Fruit fly (Drosophila melanogaster) whole organism, embryonic: ENCODE measurements around the gene CG5080.
A peak's percentile ranks its signal among the peaks of the same experiment; 100 is the strongest.

Source experiments
- Atf-2 ChIP-seq: fragments of 200-800 bp; sonication (Bioruptor generic); optimal IDR thresholded peaks from 2 replicates; lab custom pipeline; 2016; ENCODE audit warnings: missing biosample characterization, missing genetic modification characterization
- Bdp1 ChIP-seq: fragments of 200-800 bp; sonication (Bioruptor generic); optimal IDR thresholded peaks from 3 replicates; lab custom pipeline; 2016; ENCODE audit warnings: missing biosample characterization, missing genetic modification characterization
- CG11504 ChIP-seq: fragments of 200-800 bp; sonication (Bioruptor generic); optimal IDR thresholded peaks from 3 replicates; lab custom pipeline; 2019; ENCODE audit warnings: missing biosample characterization, mild to moderate bottlenecking, missing genetic modification characterization, moderate library complexity
- CG11723 ChIP-seq: fragments of 200-800 bp; sonication (Bioruptor generic); optimal IDR thresholded peaks from 2 replicates; lab custom pipeline; 2017; ENCODE audit warnings: missing biosample characterization, mild to moderate bottlenecking, missing genetic modification characterization
- CG14014 ChIP-seq: fragments of 200-800 bp; sonication (Bioruptor generic); IDR thresholded peaks from 2 replicates; pipeline ENCODE4 v1.3.6; 2022; ENCODE audit warnings: missing biosample characterization, missing genetic modification characterization
- CG15011 ChIP-seq: fragments of 200-800 bp; sonication (Bioruptor generic); optimal IDR thresholded peaks from 3 replicates; lab custom pipeline; 2018; ENCODE audit warnings: missing biosample characterization, mild to moderate bottlenecking, missing genetic modification characterization
- CG17912 ChIP-seq: fragments of 200-800 bp; sonication (Bioruptor generic); optimal IDR thresholded peaks from 2 replicates; lab custom pipeline; 2018; ENCODE audit warnings: missing biosample characterization, mild to moderate bottlenecking, missing genetic modification characterization
- CG2202 ChIP-seq: fragments of 200-800 bp; sonication (Bioruptor generic); optimal IDR thresholded peaks from 2 replicates; lab custom pipeline; 2018; ENCODE audit warnings: missing biosample characterization, mild to moderate bottlenecking, missing genetic modification characterization
- CG2889 ChIP-seq: fragments of 200-800 bp; sonication (Bioruptor generic); IDR thresholded peaks from 3 replicates; pipeline ENCODE4 v1.3.6; 2022; ENCODE audit warnings: missing biosample characterization, missing genetic modification characterization
- CG30403 ChIP-seq: fragments of 200-800 bp; sonication (Bioruptor generic); optimal IDR thresholded peaks from 3 replicates; lab custom pipeline; 2016; ENCODE audit warnings: missing biosample characterization, missing genetic modification characterization
- CG31365 ChIP-seq: fragments of 200-800 bp; sonication (Bioruptor generic); optimal IDR thresholded peaks from 2 replicates; lab custom pipeline; 2018; ENCODE audit warnings: missing biosample characterization, mild to moderate bottlenecking, missing genetic modification characterization
- CG33213 ChIP-seq: fragments of 200-800 bp; sonication (Bioruptor generic); optimal IDR thresholded peaks from 3 replicates; lab custom pipeline; 2016; ENCODE audit warnings: missing biosample characterization, missing genetic modification characterization
- CG3726 ChIP-seq: fragments of 200-800 bp; sonication (Bioruptor generic); IDR thresholded peaks from 3 replicates; pipeline ENCODE4, ENCODE4 v1.3.6; 2022; ENCODE audit warnings: missing biosample characterization, missing genetic modification characterization
- CG3847 ChIP-seq: fragments of 200-800 bp; sonication (Bioruptor generic); IDR thresholded peaks from 2 replicates; pipeline ENCODE4 v1.3.6; 2022; ENCODE audit warnings: missing biosample characterization, missing genetic modification characterization
- CG42726 ChIP-seq: fragments of 200-800 bp; sonication (Bioruptor generic); IDR thresholded peaks from 2 replicates; pipeline ENCODE4 v1.3.6; 2022; ENCODE audit warnings: missing biosample characterization, missing genetic modification characterization; ENCODE audit not compliant: partially characterized antibody
- CG7786 ChIP-seq: fragments of 200-800 bp; sonication (Bioruptor generic); optimal IDR thresholded peaks from 2 replicates; lab custom pipeline; 2016; ENCODE audit warnings: missing biosample characterization, missing genetic modification characterization
- CG8281 ChIP-seq: fragments of 200-800 bp; sonication (Bioruptor generic); optimal IDR thresholded peaks from 2 replicates; lab custom pipeline; 2018; ENCODE audit warnings: missing biosample characterization, mild to moderate bottlenecking, missing genetic modification characterization, moderate library complexity
- CG9215 ChIP-seq: fragments of 200-800 bp; sonication (Bioruptor generic); IDR thresholded peaks from 2 replicates; pipeline ENCODE4 v1.3.6; 2022; ENCODE audit warnings: missing biosample characterization, missing genetic modification characterization
- CrebB ChIP-seq: fragments of 200-800 bp; sonication (Bioruptor generic); optimal IDR thresholded peaks from 3 replicates; lab custom pipeline; 2018; ENCODE audit warnings: missing biosample characterization, mild to moderate bottlenecking, missing genetic modification characterization
- Deaf1 ChIP-seq: fragments of 200-800 bp; optimal IDR thresholded peaks from 3 replicates; lab custom pipeline; 2019; ENCODE audit warnings: missing biosample characterization, mild to moderate bottlenecking, missing genetic modification characterization, moderate library complexity
- Dref ChIP-seq: fragments of 200-800 bp; sonication (Bioruptor generic); IDR thresholded peaks from 2 replicates; pipeline ENCODE4 v1.3.6; 2022; ENCODE audit warnings: missing biosample characterization, missing genetic modification characterization
- E2f1 ChIP-seq: fragments of 200-800 bp; sonication (Bioruptor generic); IDR thresholded peaks from 2 replicates; pipeline ENCODE4 v1.3.6; 2022; ENCODE audit warnings: missing biosample characterization, missing genetic modification characterization
- MTF-1 ChIP-seq: fragments of 200-800 bp; sonication (Bioruptor generic); optimal IDR thresholded peaks from 2 replicates; lab custom pipeline; 2018; ENCODE audit warnings: missing biosample characterization, mild to moderate bottlenecking, missing genetic modification characterization, borderline replicate concordance
- Mad ChIP-seq: fragments of 200-800 bp; sonication (Bioruptor generic); optimal IDR thresholded peaks from 2 replicates; lab custom pipeline; 2016; ENCODE audit warnings: missing biosample characterization, missing genetic modification characterization
- Meics ChIP-seq: fragments of 200-800 bp; sonication (Bioruptor generic); optimal IDR thresholded peaks from 2 replicates; lab custom pipeline; 2017; ENCODE audit warnings: missing biosample characterization, mild to moderate bottlenecking, missing genetic modification characterization
- Myb ChIP-seq: fragments of 200-800 bp; sonication (Bioruptor generic); optimal IDR thresholded peaks from 2 replicates; lab custom pipeline; 2016; ENCODE audit warnings: missing biosample characterization, missing genetic modification characterization
- Six4 ChIP-seq: fragments of 200-800 bp; sonication (Bioruptor generic); optimal IDR thresholded peaks from 2 replicates; lab custom pipeline; 2016; ENCODE audit warnings: missing biosample characterization, missing genetic modification characterization
- TFAM ChIP-seq: fragments of 200-800 bp; sonication (Bioruptor generic); optimal IDR thresholded peaks from 2 replicates; lab custom pipeline; 2017; ENCODE audit warnings: missing biosample characterization, missing genetic modification characterization, inconsistent platforms
- Usf ChIP-seq: fragments of 200-800 bp; sonication (Bioruptor generic); optimal IDR thresholded peaks from 2 replicates; lab custom pipeline; 2017; ENCODE audit warnings: missing genotype, missing biosample characterization, missing genetic modification characterization
- ab ChIP-seq: fragments of 200-800 bp; sonication (Bioruptor generic); optimal IDR thresholded peaks from 2 replicates; lab custom pipeline; 2016; ENCODE audit warnings: missing biosample characterization, missing genetic modification characterization
- abd-A ChIP-seq: fragments of 200-800 bp; sonication (Bioruptor generic); optimal IDR thresholded peaks from 3 replicates; lab custom pipeline; 2019; ENCODE audit warnings: missing biosample characterization, mild to moderate bottlenecking, missing genetic modification characterization, moderate library complexity
- ac ChIP-seq: fragments of 200-800 bp; sonication (Bioruptor generic); optimal IDR thresholded peaks from 3 replicates; lab custom pipeline; 2017; ENCODE audit warnings: missing biosample characterization, mild to moderate bottlenecking, missing genetic modification characterization
- amos ChIP-seq: fragments of 200-800 bp; sonication (Bioruptor generic); IDR thresholded peaks from 2 replicates; pipeline ENCODE4 v1.3.6; 2022; ENCODE audit warnings: missing biosample characterization, missing genetic modification characterization; ENCODE audit not compliant: partially characterized antibody
- ap ChIP-seq: fragments of 200-800 bp; sonication (Bioruptor generic); IDR thresholded peaks from 2 replicates; pipeline ENCODE4 v1.3.6; 2022; ENCODE audit warnings: missing biosample characterization, missing genetic modification characterization
- chif ChIP-seq, 2 experiments: fragments of 200-800 bp; sonication (Bioruptor generic); optimal IDR thresholded peaks; 3 replicates each; lab custom pipeline; 2016; ENCODE audit warnings: missing biosample characterization in 2 of 2, missing genetic modification characterization in 2 of 2
- crc ChIP-seq: fragments of 200-800 bp; sonication (Bioruptor generic); optimal IDR thresholded peaks from 2 replicates; lab custom pipeline; 2016; ENCODE audit warnings: missing biosample characterization, missing genetic modification characterization
- danr ChIP-seq: fragments of 200-800 bp; sonication (Bioruptor generic); IDR thresholded peaks from 2 replicates; pipeline ENCODE4 v1.3.6; 2022; ENCODE audit warnings: missing biosample characterization, missing genetic modification characterization
- ftz-f1 ChIP-seq: fragments of 200-800 bp; sonication (Bioruptor generic); optimal IDR thresholded peaks from 2 replicates; lab custom pipeline; 2016; ENCODE audit warnings: missing biosample characterization, missing genetic modification characterization
- gro ChIP-seq: fragments of 200-800 bp; sonication (Bioruptor generic); optimal IDR thresholded peaks from 2 replicates; lab custom pipeline; 2016; ENCODE audit warnings: missing biosample characterization, missing genetic modification characterization
- jigr1 ChIP-seq: fragments of 200-800 bp; sonication (Bioruptor generic); IDR thresholded peaks from 3 replicates; pipeline ENCODE4 v1.3.6; 2022; ENCODE audit warnings: missing biosample characterization, missing genetic modification characterization
- mirr ChIP-seq: fragments of 200-800 bp; sonication (Bioruptor generic); optimal IDR thresholded peaks from 3 replicates; lab custom pipeline; 2018; ENCODE audit warnings: missing biosample characterization, mild to moderate bottlenecking, missing genetic modification characterization
- nom ChIP-seq: fragments of 200-800 bp; sonication (Bioruptor generic); optimal IDR thresholded peaks from 2 replicates; lab custom pipeline; 2017; ENCODE audit warnings: missing biosample characterization, missing genetic modification characterization, mild to moderate bottlenecking, moderate library complexity, missing genetic modification reagents
- oc ChIP-seq: fragments of 200-800 bp; sonication (Bioruptor generic); optimal IDR thresholded peaks from 2 replicates; lab custom pipeline; 2018; ENCODE audit warnings: missing biosample characterization, mild to moderate bottlenecking, missing genetic modification characterization, moderate library complexity
- org-1 ChIP-seq: fragments of 200-800 bp; sonication (Bioruptor generic); optimal IDR thresholded peaks from 2 replicates; lab custom pipeline; 2017; ENCODE audit warnings: missing biosample characterization, missing genetic modification characterization
- ranshi ChIP-seq: fragments of 200-800 bp; sonication (Bioruptor generic); IDR thresholded peaks from 2 replicates; pipeline ENCODE4 v1.3.6; 2022; ENCODE audit warnings: missing biosample characterization, missing genetic modification characterization
- row ChIP-seq: fragments of 200-800 bp; sonication (Bioruptor generic); IDR thresholded peaks from 3 replicates; pipeline ENCODE4 v1.3.6; 2022; ENCODE audit warnings: missing biosample characterization, missing genetic modification characterization
- sc ChIP-seq, 3 experiments: fragments of >200 bp in 2 of 3; fragments of 200-800 bp in 1 of 3; sonication (Bioruptor generic) in 1 of 3; optimal IDR thresholded peaks; 2 replicates in 2 of 3; 3 replicates in 1 of 3; lab custom pipeline; 2017; ENCODE audit warnings: mild to moderate bottlenecking in 1 of 3, missing biosample characterization in 1 of 3, missing genetic modification characterization in 1 of 3, missing genetic modification reagents in 1 of 3
- sens ChIP-seq: fragments of 200-800 bp; sonication (Bioruptor generic); peaks from one replicate; lab custom pipeline; 2016; ENCODE audit warnings: missing biosample characterization, missing genetic modification characterization
- twi ChIP-seq: fragments of 200-800 bp; optimal IDR thresholded peaks from 2 replicates; lab custom pipeline; 2019; ENCODE audit warnings: missing biosample characterization, mild to moderate bottlenecking, missing genetic modification characterization, moderate library complexity
- vnd ChIP-seq: fragments of 200-800 bp; sonication (Bioruptor generic); IDR thresholded peaks from 3 replicates; pipeline ENCODE4 v1.3.6; 2022; ENCODE audit warnings: missing biosample characterization, missing genetic modification characterization; ENCODE audit not compliant: partially characterized antibody
- vvl ChIP-seq: fragments of 200-800 bp; sonication (Bioruptor generic); IDR thresholded peaks from 2 replicates; pipeline ENCODE4 v1.3.6; 2022; ENCODE audit warnings: missing biosample characterization, missing genetic modification characterization

Gene CG5080

dm6 chr2L:1150554-1150953, 13.1 kb downstream of the CG5080 start, which contains the start of the genes Tfb4 and Vps29 (continued):
- TF ChIP-seq Myb (GFP tag; lab: Kevin White, UChicago): peak; percentile 36
- TF ChIP-seq ranshi: peak; percentile 38; the same call in 1 of the 2 replicates
- no peak for TF ChIP-seq CG31365 (tag; lab: Kevin White, UChicago)
- no peak for TF ChIP-seq CrebB (tag; lab: Kevin White, UChicago)
- TF ChIP-seq Meics: no peak
- peak; percentile 56 for TF ChIP-seq CG7786 (GFP tag; lab: Kevin White, UChicago)
- TF ChIP-seq CG9215 (GFP tag; lab: Robert Waterston, UW): 0 out of 2 replicates have a peak, but pooled peaks have one; percentile 35
- no peak for TF ChIP-seq abd-A (tag; lab: Kevin White, UChicago)
- peak; percentile 58; the same call in 1 of the 2 replicates for TF ChIP-seq vvl (GFP tag; lab: Robert Waterston, UW)
- peak; percentile 43 for TF ChIP-seq CG33213
- TF ChIP-seq CG14014 (GFP tag; lab: Robert Waterston, UW): peak; percentile 23; the same call in 1 of the 2 replicates
- no peak for TF ChIP-seq ac (GFP tag; lab: Kevin White, UChicago)
- peak; percentile 7 for TF ChIP-seq crc (GFP tag; lab: Kevin White, UChicago)
- no peak for TF ChIP-seq Usf (GFP tag; lab: Kevin White, UChicago)
- no peak for TF ChIP-seq Deaf1 (tag; lab: Kevin White, UChicago)
- TF ChIP-seq CG8281 (tag; lab: Kevin White, UChicago): no peak
- no peak for TF ChIP-seq jigr1 (GFP tag; lab: Robert Waterston, UW)
- TF ChIP-seq vnd: peak; percentile 93
- TF ChIP-seq row: peak; percentile 65
- TF ChIP-seq CG2202 (tag; lab: Kevin White, UChicago): no peak
- TF ChIP-seq E2f1 (GFP tag; lab: Robert Waterston, UW): no peak
- peak; percentile 35 for TF ChIP-seq sens (GFP tag; lab: Kevin White, UChicago)
- TF ChIP-seq danr (GFP tag; lab: Robert Waterston, UW): no peak
- TF ChIP-seq twi (tag; lab: Kevin White, UChicago): no peak
- no peak for TF ChIP-seq ftz-f1
- no peak for TF ChIP-seq CG11723
- no peak for TF ChIP-seq org-1 (GFP tag; lab: Kevin White, UChicago)
- TF ChIP-seq CG42726 (GFP tag; lab: Robert Waterston, UW): peak; percentile 19; the same call in 1 of the 2 replicates
- no peak for TF ChIP-seq MTF-1 (GFP tag; lab: Kevin White, UChicago)
- no peak for TF ChIP-seq Atf-2
- no peak for TF ChIP-seq CG2889
- TF ChIP-seq chif (GFP tag; optimal IDR thresholded peaks at IDR 0.05; lab: Kevin White, UChicago): peak in 1 of 2 experiments; percentile 17
- TF ChIP-seq amos: peak; percentile 87
- no peak for TF ChIP-seq CG15011 (GFP tag; lab: Kevin White, UChicago)
- TF ChIP-seq CG3847 (GFP tag; lab: Robert Waterston, UW): 0 out of 2 replicates have a peak, but pooled peaks have one; percentile 47
- no peak for TF ChIP-seq Mad (GFP tag; lab: Kevin White, UChicago)
- no peak for TF ChIP-seq TFAM (GFP tag; lab: Kevin White, UChicago)
- no peak for TF ChIP-seq CG11504 (tag; lab: Kevin White, UChicago)
- no peak for TF ChIP-seq CG3726
- TF ChIP-seq gro (GFP tag; lab: Kevin White, UChicago): peak; percentile 18
- TF ChIP-seq ab: no peak
- no peak for TF ChIP-seq CG17912 (GFP tag; lab: Kevin White, UChicago)
- TF ChIP-seq mirr: no peak
- TF ChIP-seq oc: no peak
- TF ChIP-seq ap: no peak
- TF ChIP-seq Dref (GFP tag; lab: Robert Waterston, UW): peak; percentile 97
- no peak for TF ChIP-seq Bdp1 (GFP tag; lab: Kevin White, UChicago)
- TF ChIP-seq Six4 (GFP tag; lab: Kevin White, UChicago): peak; percentile 26
- TF ChIP-seq CG30403: peak; percentile 51
- TF ChIP-seq nom (GFP tag; lab: Kevin White, UChicago): no peak
- no peak for TF ChIP-seq sc (optimal IDR thresholded peaks at IDR 0.05; lab: Kevin White, UChicago)
- no peak for TF ChIP-seq sc (GFP tag; optimal IDR thresholded peaks at IDR 0.05; lab: Kevin White, UChicago)
